Fruit fly (Drosophila melanogaster) whole organism, embryonic: ENCODE measurements around the gene Acn.

Experiments
- Ada2b ChIP-seq: fragments of 200-800 bp; sonication (Bioruptor generic); IDR thresholded peaks from 2 replicates; pipeline ENCODE4 v1.3.6; 2022; ENCODE audit warnings: missing biosample characterization, missing genetic modification characterization
- Atf-2 ChIP-seq: fragments of 200-800 bp; sonication (Bioruptor generic); optimal IDR thresholded peaks from 2 replicates; lab custom pipeline; 2016; ENCODE audit warnings: missing biosample characterization, missing genetic modification characterization
- Atf3 ChIP-seq: fragments of 200-800 bp; sonication (Bioruptor generic); optimal IDR thresholded peaks from 3 replicates; lab custom pipeline; 2016; ENCODE audit warnings: missing biosample characterization, missing genetic modification characterization
- Blimp-1 ChIP-seq: fragments of 200-800 bp; sonication (Bioruptor generic); optimal IDR thresholded peaks from 3 replicates; lab custom pipeline; 2018; ENCODE audit warnings: missing biosample characterization, missing genetic modification characterization, mild to moderate bottlenecking, moderate library complexity, missing genetic modification reagents
- CG10274 ChIP-seq: fragments of 200-800 bp; sonication (Bioruptor generic); optimal IDR thresholded peaks from 3 replicates; lab custom pipeline; 2017; ENCODE audit warnings: missing biosample characterization, mild to moderate bottlenecking, missing genetic modification characterization
- CG10654 ChIP-seq: fragments of 200-800 bp; sonication (Bioruptor generic); optimal IDR thresholded peaks from 2 replicates; lab custom pipeline; 2016; ENCODE audit warnings: missing biosample characterization, missing genetic modification characterization
- CG11456 ChIP-seq: fragments of 200-800 bp; sonication (Bioruptor generic); IDR thresholded peaks from 3 replicates; pipeline ENCODE4 v1.3.6; 2022; ENCODE audit warnings: missing biosample characterization, missing genetic modification characterization
- CG17568 ChIP-seq: fragments of 200-800 bp; sonication (Bioruptor generic); optimal IDR thresholded peaks from 2 replicates; lab custom pipeline; 2018; ENCODE audit warnings: missing biosample characterization, mild to moderate bottlenecking, missing genetic modification characterization, moderate library complexity
- CG18764 ChIP-seq: fragments of 200-800 bp; sonication (Bioruptor generic); optimal IDR thresholded peaks from 3 replicates; lab custom pipeline; 2016; ENCODE audit warnings: missing biosample characterization, missing genetic modification characterization
- CG2202 ChIP-seq: fragments of 200-800 bp; sonication (Bioruptor generic); optimal IDR thresholded peaks from 2 replicates; lab custom pipeline; 2018; ENCODE audit warnings: missing biosample characterization, mild to moderate bottlenecking, missing genetic modification characterization
- CG2875 ChIP-seq: fragments of 200-800 bp; sonication (Bioruptor generic); optimal IDR thresholded peaks from 2 replicates; lab custom pipeline; 2017; ENCODE audit warnings: missing biosample characterization, mild to moderate bottlenecking, missing genetic modification characterization, missing genetic modification reagents
- CG30403 ChIP-seq: fragments of 200-800 bp; sonication (Bioruptor generic); optimal IDR thresholded peaks from 3 replicates; lab custom pipeline; 2016; ENCODE audit warnings: missing biosample characterization, missing genetic modification characterization
- CG4328 ChIP-seq: fragments of 200-800 bp; sonication (Bioruptor generic); optimal IDR thresholded peaks from 3 replicates; lab custom pipeline; 2017; ENCODE audit warnings: missing biosample characterization, missing genetic modification reagents, missing genetic modification characterization
- CG6272 ChIP-seq: fragments of 200-800 bp; sonication (Bioruptor generic); IDR thresholded peaks from 2 replicates; pipeline ENCODE4 v1.3.6; 2022; ENCODE audit warnings: missing biosample characterization, missing genetic modification characterization
- CG7271 ChIP-seq: fragments of 200-800 bp; sonication (Bioruptor generic); optimal IDR thresholded peaks from 2 replicates; lab custom pipeline; 2018; ENCODE audit warnings: missing biosample characterization, mild to moderate bottlenecking, missing genetic modification characterization, moderate library complexity
- CG9817 ChIP-seq: fragments of 200-800 bp; sonication (Bioruptor generic); optimal IDR thresholded peaks from 2 replicates; lab custom pipeline; 2018; ENCODE audit warnings: missing biosample characterization, mild to moderate bottlenecking, missing genetic modification characterization, moderate library complexity
- Dek ChIP-seq: fragments of 200-800 bp; sonication (Bioruptor generic); optimal IDR thresholded peaks from 3 replicates; lab custom pipeline; 2019; ENCODE audit warnings: missing biosample characterization, mild to moderate bottlenecking, missing genetic modification characterization, moderate library complexity
- Ets97D ChIP-seq: fragments of 200-800 bp; sonication (Bioruptor generic); optimal IDR thresholded peaks from 3 replicates; lab custom pipeline; 2016; ENCODE audit warnings: missing biosample characterization, missing genetic modification characterization
- Gsc ChIP-seq: fragments of 200-800 bp; sonication (Bioruptor generic); IDR thresholded peaks from 2 replicates; pipeline ENCODE4 v1.3.6; 2022; ENCODE audit warnings: missing biosample characterization, missing genetic modification characterization
- H15 ChIP-seq: fragments of 200-800 bp; sonication (Bioruptor generic); IDR thresholded peaks from 3 replicates; pipeline ENCODE4 v1.3.6; 2022; ENCODE audit warnings: missing biosample characterization, missing genetic modification characterization
- HLHmδ ChIP-seq: fragments of 200-800 bp; sonication (Bioruptor generic); optimal IDR thresholded peaks from 2 replicates; lab custom pipeline; 2018; ENCODE audit warnings: missing biosample characterization, mild to moderate bottlenecking, missing genetic modification characterization, moderate library complexity
- Hr3 ChIP-seq: fragments of 200-800 bp; sonication (Bioruptor generic); optimal IDR thresholded peaks from 3 replicates; lab custom pipeline; 2016; ENCODE audit warnings: missing biosample characterization, missing genetic modification characterization
- Max ChIP-seq: fragments of 200-800 bp; sonication (Bioruptor generic); optimal IDR thresholded peaks from 2 replicates; lab custom pipeline; 2016; ENCODE audit warnings: missing biosample characterization, mild to moderate bottlenecking, missing genetic modification characterization
- Tbp ChIP-seq: fragments of >200 bp; optimal IDR thresholded peaks from 2 replicates; lab custom pipeline; 2018; ENCODE audit warnings: missing biosample characterization, missing genetic modification characterization
- al ChIP-seq: fragments of 200-800 bp; sonication (Bioruptor generic); IDR thresholded peaks from 2 replicates; pipeline ENCODE4 v1.3.6; 2022; ENCODE audit warnings: missing biosample characterization, missing genetic modification characterization
- ase ChIP-seq: fragments of 200-800 bp; sonication (Bioruptor generic); IDR thresholded peaks from 3 replicates; pipeline ENCODE4 v1.3.6; 2022; ENCODE audit warnings: missing biosample characterization, missing genetic modification characterization
- bcd ChIP-seq: fragments of 200-800 bp; sonication (Bioruptor generic); optimal IDR thresholded peaks from 2 replicates; lab custom pipeline; 2017; ENCODE audit warnings: missing biosample characterization, mild to moderate bottlenecking, missing genetic modification characterization
- bigmax ChIP-seq: fragments of 200-800 bp; sonication (Bioruptor generic); optimal IDR thresholded peaks from 2 replicates; lab custom pipeline; 2018; ENCODE audit warnings: missing biosample characterization, mild to moderate bottlenecking, missing genetic modification characterization
- btn ChIP-seq: fragments of 200-800 bp; sonication (Bioruptor generic); optimal IDR thresholded peaks from 2 replicates; lab custom pipeline; 2016; ENCODE audit warnings: missing biosample characterization, missing genetic modification characterization
- chn ChIP-seq: fragments of 200-800 bp; sonication (Bioruptor generic); optimal IDR thresholded peaks from 2 replicates; lab custom pipeline; 2016; ENCODE audit warnings: missing biosample characterization, missing genetic modification characterization
- crol ChIP-seq: fragments of 200-800 bp; sonication (Bioruptor generic); IDR thresholded peaks from 2 replicates; pipeline ENCODE4 v1.3.6; 2022; ENCODE audit warnings: missing biosample characterization, missing genetic modification characterization
- dpn ChIP-seq, 2 experiments: fragments of 200-800 bp; sonication (Bioruptor generic); optimal IDR thresholded peaks; 3 replicates each; lab custom pipeline; 2016; ENCODE audit warnings: missing biosample characterization in 2 of 2, missing genetic modification characterization in 2 of 2
- emc ChIP-seq: fragments of 200-800 bp; sonication (Bioruptor generic); optimal IDR thresholded peaks from 2 replicates; lab custom pipeline; 2016; ENCODE audit warnings: missing biosample characterization, missing genetic modification characterization
- gro ChIP-seq: fragments of 200-800 bp; sonication (Bioruptor generic); optimal IDR thresholded peaks from 2 replicates; lab custom pipeline; 2016; ENCODE audit warnings: missing biosample characterization, missing genetic modification characterization
- gt ChIP-seq: fragments of 200-800 bp; sonication (Bioruptor generic); IDR thresholded peaks from 2 replicates; pipeline ENCODE4 v1.3.6; 2022; ENCODE audit warnings: missing biosample characterization, missing genetic modification characterization
- ham ChIP-seq: fragments of 200-800 bp; sonication (Bioruptor generic); IDR thresholded peaks from 2 replicates; pipeline ENCODE4 v1.3.6; 2022; ENCODE audit warnings: missing biosample characterization, missing genetic modification characterization
- jing ChIP-seq: fragments of 200-800 bp; sonication (Bioruptor generic); optimal IDR thresholded peaks from 2 replicates; lab custom pipeline; 2018; ENCODE audit warnings: missing biosample characterization, mild to moderate bottlenecking, missing genetic modification characterization
- mam ChIP-seq: fragments of 200-800 bp; sonication (Bioruptor generic); optimal IDR thresholded peaks from 3 replicates; lab custom pipeline; 2016; ENCODE audit warnings: missing biosample characterization, missing genetic modification characterization
- onecut ChIP-seq: fragments of 200-800 bp; sonication (Bioruptor generic); IDR thresholded peaks from 2 replicates; pipeline ENCODE4 v1.3.6; 2022; ENCODE audit warnings: missing biosample characterization, missing genetic modification characterization
- otp ChIP-seq: fragments of 200-800 bp; sonication (Bioruptor generic); IDR thresholded peaks from 3 replicates; pipeline ENCODE4, ENCODE4 v1.3.6; 2022; ENCODE audit warnings: missing biosample characterization, missing genetic modification characterization
- pb ChIP-seq: fragments of 200-800 bp; sonication (Bioruptor generic); optimal IDR thresholded peaks from 3 replicates; lab custom pipeline; 2016; ENCODE audit warnings: missing biosample characterization, missing genetic modification characterization
- sd ChIP-seq: fragments of 200-800 bp; sonication (Bioruptor generic); optimal IDR thresholded peaks from 3 replicates; lab custom pipeline; 2018; ENCODE audit warnings: missing biosample characterization, mild to moderate bottlenecking, missing genetic modification characterization, moderate library complexity
- sens ChIP-seq: fragments of 200-800 bp; sonication (Bioruptor generic); peaks from one replicate; lab custom pipeline; 2016; ENCODE audit warnings: missing biosample characterization, missing genetic modification characterization
- sima ChIP-seq: fragments of 200-800 bp; sonication (Bioruptor generic); optimal IDR thresholded peaks from 2 replicates; lab custom pipeline; 2016; ENCODE audit warnings: missing biosample characterization, missing genetic modification characterization
- stc ChIP-seq: fragments of 200-800 bp; sonication (Bioruptor generic); IDR thresholded peaks from 2 replicates; pipeline ENCODE4 v1.3.6; 2022; ENCODE audit warnings: missing biosample characterization, missing genetic modification characterization
- stwl ChIP-seq: fragments of 200-800 bp; sonication (Bioruptor generic); optimal IDR thresholded peaks from 3 replicates; lab custom pipeline; 2018; ENCODE audit warnings: missing biosample characterization, mild to moderate bottlenecking, missing genetic modification characterization, moderate library complexity
- tll ChIP-seq, 2 experiments: fragments of 200-800 bp in 1 of 2; fragments of >200 bp in 1 of 2; sonication (Bioruptor generic) in 1 of 2; optimal IDR thresholded peaks; 2 replicates each; lab custom pipeline; 2017 to 2019; ENCODE audit warnings: missing biosample characterization in 2 of 2, missing genetic modification characterization in 2 of 2, mild to moderate bottlenecking in 1 of 2, moderate library complexity in 1 of 2
- ttk ChIP-seq: fragments of 200-800 bp; sonication (Bioruptor generic); IDR thresholded peaks from 2 replicates; pipeline ENCODE4 v2.1.2; 2022; ENCODE audit warnings: missing biosample characterization, missing genetic modification characterization
- tup ChIP-seq: fragments of 200-800 bp; sonication (Bioruptor generic); optimal IDR thresholded peaks from 2 replicates; lab custom pipeline; 2016; ENCODE audit warnings: missing biosample characterization, mild to moderate bottlenecking, missing genetic modification characterization, moderate library complexity
- vvl ChIP-seq: fragments of 200-800 bp; sonication (Bioruptor generic); IDR thresholded peaks from 2 replicates; pipeline ENCODE4 v1.3.6; 2022; ENCODE audit warnings: missing biosample characterization, missing genetic modification characterization
- zfh1 ChIP-seq: fragments of 200-800 bp; sonication (Bioruptor generic); IDR thresholded peaks from 3 replicates; pipeline ENCODE4 v1.3.6; 2022; ENCODE audit warnings: missing biosample characterization, missing genetic modification characterization

The Acn gene

dm6 chr2L:19051534-19052100 is 6.5 kb downstream of the Acn start, which contains the start of gene Rpn3 (continued):
- TF ChIP-seq stwl, result peak; percentile 73
- peak; percentile 79 for TF ChIP-seq CG6272 (GFP tag; lab: Robert Waterston, UW)
- peak; percentile 31 for TF ChIP-seq tup (GFP tag; lab: Kevin White, UChicago)
- peak; percentile 89 for TF ChIP-seq Max (GFP tag; lab: Kevin White, UChicago)
- TF ChIP-seq gro, result peak; percentile 47
- no peak for TF ChIP-seq sd (tag; lab: Kevin White, UChicago)
- TF ChIP-seq btn, result peak; percentile 29
- TF ChIP-seq tll (GFP tag; optimal IDR thresholded peaks at IDR 0.05; lab: Kevin White, UChicago), result no peak
- peak; percentile 22 for TF ChIP-seq pb (GFP tag; lab: Kevin White, UChicago)
- no peak for TF ChIP-seq Tbp (GFP tag; lab: Kevin White, UChicago)
- TF ChIP-seq otp (GFP tag; lab: Robert Waterston, UW), result peak; percentile 78
- TF ChIP-seq ham (GFP tag; lab: Robert Waterston, UW), result no peak
- peak; percentile 89 for TF ChIP-seq Ada2b (GFP tag; lab: Robert Waterston, UW)
- peak; percentile 87 for TF ChIP-seq H15
- TF ChIP-seq Blimp-1 (GFP tag; lab: Kevin White, UChicago), result peak; percentile 85
- TF ChIP-seq emc (GFP tag; lab: Kevin White, UChicago), result no peak
- 0 out of 2 replicates have a peak, but pooled peaks have one; percentile 19 for TF ChIP-seq gt (GFP tag; lab: Robert Waterston, UW)
- TF ChIP-seq Ets97D (GFP tag; lab: Kevin White, UChicago), result peak; percentile 77
- TF ChIP-seq CG10654 (GFP tag; lab: Kevin White, UChicago), result peak; percentile 83
- peak; percentile 77 to 90 for TF ChIP-seq dpn (GFP tag; optimal IDR thresholded peaks at IDR 0.05; lab: Kevin White, UChicago)
- TF ChIP-seq ase (GFP tag; lab: Robert Waterston, UW), result peak; percentile 86
- no peak for TF ChIP-seq bigmax (GFP tag; lab: Kevin White, UChicago)
- peak; percentile 95 for TF ChIP-seq vvl
- TF ChIP-seq CG11456 (GFP tag; lab: Robert Waterston, UW), result peak; percentile 75; the same call in 2 of the 3 replicates
- peak; percentile 90 for TF ChIP-seq zfh1 (GFP tag; lab: Robert Waterston, UW)
- TF ChIP-seq CG17568, result no peak
- peak; percentile 64 for TF ChIP-seq ttk
- TF ChIP-seq al (GFP tag; lab: Robert Waterston, UW), result peak; percentile 76
- peak; percentile 75 for TF ChIP-seq Dek (tag; lab: Kevin White, UChicago)
- TF ChIP-seq CG2202 (tag; lab: Kevin White, UChicago), result peak; percentile 62
- TF ChIP-seq onecut (GFP tag; lab: Robert Waterston, UW), result peak; percentile 60
- TF ChIP-seq CG30403, result peak; percentile 91
- TF ChIP-seq Atf3 (GFP tag; lab: Kevin White, UChicago), result peak; percentile 76
- peak; percentile 83 for TF ChIP-seq mam (GFP tag; lab: Kevin White, UChicago)
- peak; percentile 19; the same call in 1 of the 2 replicates for TF ChIP-seq Gsc (GFP tag; lab: Robert Waterston, UW)
- TF ChIP-seq stc (GFP tag; lab: Robert Waterston, UW), result peak; percentile 73
- TF ChIP-seq CG18764 (GFP tag; lab: Kevin White, UChicago), result peak; percentile 82
- TF ChIP-seq CG10274, result peak; percentile 7
- TF ChIP-seq Atf-2 (GFP tag; lab: Kevin White, UChicago), result peak; percentile 79
- TF ChIP-seq sima (GFP tag; lab: Kevin White, UChicago), result peak; percentile 17
- peak; percentile 77 for TF ChIP-seq chn
- peak; percentile 62 for TF ChIP-seq CG2875 (GFP tag; lab: Kevin White, UChicago)
- peak; percentile 86 for TF ChIP-seq Hr3 (GFP tag; lab: Kevin White, UChicago)
- peak; percentile 63 for TF ChIP-seq CG7271 (tag; lab: Kevin White, UChicago)
- peak; percentile 67 for TF ChIP-seq CG9817 (tag; lab: Kevin White, UChicago)
- TF ChIP-seq jing (GFP tag; lab: Kevin White, UChicago), result no peak
- no peak for TF ChIP-seq HLHmδ (GFP tag; lab: Kevin White, UChicago)
- peak; percentile 97 for TF ChIP-seq sens (GFP tag; lab: Kevin White, UChicago)
- TF ChIP-seq CG4328 (GFP tag; lab: Kevin White, UChicago), result peak; percentile 36
- 0 out of 2 replicates have a peak, but pooled peaks have one; percentile 30 for TF ChIP-seq crol (GFP tag; lab: Robert Waterston, UW)
- TF ChIP-seq bcd (GFP tag; lab: Kevin White, UChicago), result peak; percentile 74
